Fruit fly (Drosophila melanogaster) whole organism, embryonic: ENCODE data around the gene Cdc16.

Experiments
- Ada2b ChIP-seq: fragments of 200-800 bp; sonication (Bioruptor generic); IDR thresholded peaks from 2 replicates; pipeline ENCODE4 v1.3.6; 2022; ENCODE audit warnings: missing biosample characterization, missing genetic modification characterization
- BtbVII ChIP-seq: fragments of 200-800 bp; sonication (Bioruptor generic); optimal IDR thresholded peaks from 3 replicates; lab custom pipeline; 2017; ENCODE audit warnings: missing biosample characterization, mild to moderate bottlenecking, missing genetic modification characterization
- Bteb2 ChIP-seq: fragments of 200-800 bp; sonication (Bioruptor generic); optimal IDR thresholded peaks from 2 replicates; lab custom pipeline; 2016; ENCODE audit warnings: missing biosample characterization, missing genetic modification characterization
- C15 ChIP-seq: fragments of 200-800 bp; sonication (Bioruptor generic); IDR thresholded peaks from 3 replicates; pipeline ENCODE4 v1.3.6; 2022; ENCODE audit warnings: missing biosample characterization, missing genetic modification characterization
- CG10654 ChIP-seq: fragments of 200-800 bp; sonication (Bioruptor generic); optimal IDR thresholded peaks from 2 replicates; lab custom pipeline; 2016; ENCODE audit warnings: missing biosample characterization, missing genetic modification characterization
- CG12071 ChIP-seq: fragments of 200-800 bp; sonication (Bioruptor generic); optimal IDR thresholded peaks from 3 replicates; lab custom pipeline; 2018; ENCODE audit warnings: missing biosample characterization, mild to moderate bottlenecking, missing genetic modification characterization
- CG12236 ChIP-seq: fragments of 200-800 bp; sonication (Bioruptor generic); optimal IDR thresholded peaks from 2 replicates; lab custom pipeline; 2016; ENCODE audit warnings: missing biosample characterization, missing genetic modification characterization
- CG12391 ChIP-seq: fragments of 200-800 bp; sonication (Bioruptor generic); optimal IDR thresholded peaks from 3 replicates; lab custom pipeline; 2018; ENCODE audit warnings: missing biosample characterization, mild to moderate bottlenecking, missing genetic modification characterization, moderate library complexity
- CG13424 ChIP-seq: fragments of 200-800 bp; sonication (Bioruptor generic); optimal IDR thresholded peaks from 2 replicates; lab custom pipeline; 2019; ENCODE audit warnings: missing biosample characterization, mild to moderate bottlenecking, missing genetic modification characterization, moderate library complexity
- CG14014 ChIP-seq: fragments of 200-800 bp; sonication (Bioruptor generic); IDR thresholded peaks from 2 replicates; pipeline ENCODE4 v1.3.6; 2022; ENCODE audit warnings: missing biosample characterization, missing genetic modification characterization
- CG14667 ChIP-seq: fragments of 200-800 bp; sonication (Bioruptor generic); IDR thresholded peaks from 2 replicates; pipeline ENCODE4 v1.3.6; 2022; ENCODE audit warnings: missing biosample characterization, missing genetic modification characterization
- CG17385 ChIP-seq: fragments of 200-800 bp; sonication (Bioruptor generic); optimal IDR thresholded peaks from 3 replicates; lab custom pipeline; 2018; ENCODE audit warnings: missing biosample characterization, mild to moderate bottlenecking, missing genetic modification characterization
- CG2678 ChIP-seq: fragments of 200-800 bp; sonication (Bioruptor generic); optimal IDR thresholded peaks from 3 replicates; lab custom pipeline; 2019; ENCODE audit warnings: missing biosample characterization, mild to moderate bottlenecking, missing genetic modification characterization, moderate library complexity
- CG3065 ChIP-seq: fragments of 200-800 bp; sonication (Bioruptor generic); optimal IDR thresholded peaks from 2 replicates; lab custom pipeline; 2016; ENCODE audit warnings: missing biosample characterization, missing genetic modification characterization
- CG32772 ChIP-seq: fragments of 200-800 bp; sonication (Bioruptor generic); IDR thresholded peaks from 2 replicates; pipeline ENCODE4 v1.3.6; 2022; ENCODE audit warnings: missing biosample characterization, missing genetic modification characterization
- CG3281 ChIP-seq: fragments of 200-800 bp; sonication (Bioruptor generic); optimal IDR thresholded peaks from 3 replicates; lab custom pipeline; 2017; ENCODE audit warnings: missing biosample characterization, mild to moderate bottlenecking, missing genetic modification characterization
- CG34224 ChIP-seq: fragments of 200-800 bp; sonication (Bioruptor generic); IDR thresholded peaks from 3 replicates; pipeline ENCODE4 v1.3.6; 2022; ENCODE audit warnings: missing biosample characterization, missing genetic modification characterization; ENCODE audit not compliant: partially characterized antibody
- CG5180 ChIP-seq: fragments of 200-800 bp; sonication (Bioruptor generic); optimal IDR thresholded peaks from 3 replicates; lab custom pipeline; 2017; ENCODE audit warnings: missing biosample characterization, missing genetic modification characterization, mild to moderate bottlenecking, moderate library complexity, missing genetic modification reagents
- CG5245 ChIP-seq: fragments of 200-800 bp; sonication (Bioruptor generic); optimal IDR thresholded peaks from 3 replicates; lab custom pipeline; 2016; ENCODE audit warnings: missing biosample characterization, missing genetic modification characterization
- CG7556 ChIP-seq: fragments of 200-800 bp; sonication (Bioruptor generic); optimal IDR thresholded peaks from 2 replicates; lab custom pipeline; 2017; ENCODE audit warnings: missing biosample characterization, mild to moderate bottlenecking, missing genetic modification characterization
- CG7745 ChIP-seq: fragments of 200-800 bp; sonication (Bioruptor generic); optimal IDR thresholded peaks from 2 replicates; lab custom pipeline; 2018; ENCODE audit warnings: missing biosample characterization, mild to moderate bottlenecking, missing genetic modification characterization, moderate library complexity
- CG8281 ChIP-seq: fragments of 200-800 bp; sonication (Bioruptor generic); optimal IDR thresholded peaks from 2 replicates; lab custom pipeline; 2018; ENCODE audit warnings: missing biosample characterization, mild to moderate bottlenecking, missing genetic modification characterization, moderate library complexity
- CG9215 ChIP-seq: fragments of 200-800 bp; sonication (Bioruptor generic); IDR thresholded peaks from 2 replicates; pipeline ENCODE4 v1.3.6; 2022; ENCODE audit warnings: missing biosample characterization, missing genetic modification characterization
- CG9437 ChIP-seq: fragments of 200-800 bp; sonication (Bioruptor generic); optimal IDR thresholded peaks from 2 replicates; lab custom pipeline; 2018; ENCODE audit warnings: missing biosample characterization, mild to moderate bottlenecking, missing genetic modification characterization
- Dbx ChIP-seq: fragments of 200-800 bp; sonication (Bioruptor generic); IDR thresholded peaks from 3 replicates; pipeline ENCODE4 v1.3.6; 2022; ENCODE audit warnings: missing biosample characterization, missing genetic modification characterization
- Dp ChIP-seq: fragments of 200-800 bp; sonication (Bioruptor generic); optimal IDR thresholded peaks from 2 replicates; lab custom pipeline; 2018; ENCODE audit warnings: missing biosample characterization, mild to moderate bottlenecking, missing genetic modification characterization, moderate library complexity
- Elba2 ChIP-seq: fragments of 200-800 bp; sonication (Bioruptor generic); optimal IDR thresholded peaks from 3 replicates; lab custom pipeline; 2016; ENCODE audit warnings: missing biosample characterization, missing genetic modification characterization
- H15 ChIP-seq: fragments of 200-800 bp; sonication (Bioruptor generic); IDR thresholded peaks from 3 replicates; pipeline ENCODE4 v1.3.6; 2022; ENCODE audit warnings: missing biosample characterization, missing genetic modification characterization
- Lim3 ChIP-seq: fragments of 200-800 bp; sonication (Bioruptor generic); IDR thresholded peaks from 2 replicates; pipeline ENCODE4 v1.3.6; 2022; ENCODE audit warnings: missing biosample characterization, missing genetic modification characterization
- Mrtf ChIP-seq: fragments of 200-800 bp; sonication (Bioruptor generic); IDR thresholded peaks from 3 replicates; pipeline ENCODE4 v1.3.6; 2022; ENCODE audit warnings: missing biosample characterization, missing genetic modification characterization
- Taf1 ChIP-seq: fragments of 200-800 bp; sonication (Bioruptor generic); IDR thresholded peaks from 2 replicates; pipeline ENCODE4 v1.3.6; 2022; ENCODE audit warnings: missing biosample characterization, missing genetic modification characterization
- Tbp ChIP-seq: fragments of >200 bp; optimal IDR thresholded peaks from 2 replicates; lab custom pipeline; 2018; ENCODE audit warnings: missing biosample characterization, missing genetic modification characterization
- Xrp1 ChIP-seq: fragments of 200-800 bp; sonication (Bioruptor generic); IDR thresholded peaks from 2 replicates; pipeline ENCODE4 v1.3.6; 2022; ENCODE audit warnings: missing biosample characterization, missing genetic modification characterization
- ap ChIP-seq: fragments of 200-800 bp; sonication (Bioruptor generic); IDR thresholded peaks from 2 replicates; pipeline ENCODE4 v1.3.6; 2022; ENCODE audit warnings: missing biosample characterization, missing genetic modification characterization
- bab2 ChIP-seq: fragments of 200-800 bp; sonication (Bioruptor generic); optimal IDR thresholded peaks from 2 replicates; lab custom pipeline; 2016; ENCODE audit warnings: missing biosample characterization, missing genetic modification characterization
- br ChIP-seq: fragments of >200 bp; optimal IDR thresholded peaks from 2 replicates; lab custom pipeline; 2017
- crp ChIP-seq, 2 experiments: fragments of 200-800 bp; sonication (Bioruptor generic); optimal IDR thresholded peaks; 2 replicates in 1 of 2; 3 replicates in 1 of 2; lab custom pipeline; 2017; ENCODE audit warnings: missing biosample characterization in 2 of 2, missing genetic modification characterization in 2 of 2, mild to moderate bottlenecking in 1 of 2, moderate library complexity in 1 of 2
- esg ChIP-seq: fragments of 200-800 bp; sonication (Bioruptor generic); conservative IDR thresholded peaks from 2 replicates; pipeline ENCODE4 v1.3.6; 2022; ENCODE audit warnings: missing biosample characterization, missing genetic modification characterization
- exex ChIP-seq: fragments of 200-800 bp; sonication (Bioruptor generic); optimal IDR thresholded peaks from 4 replicates; lab custom pipeline; 2018; ENCODE audit warnings: missing biosample characterization, mild to moderate bottlenecking, missing genetic modification characterization, moderate library complexity
- gem ChIP-seq: fragments of 200-800 bp; sonication (Bioruptor generic); optimal IDR thresholded peaks from 2 replicates; lab custom pipeline; 2019; ENCODE audit warnings: missing biosample characterization, mild to moderate bottlenecking, missing genetic modification characterization, moderate library complexity
- lilli ChIP-seq: fragments of 200-800 bp; sonication (Bioruptor generic); optimal IDR thresholded peaks from 3 replicates; lab custom pipeline; 2016; ENCODE audit warnings: missing biosample characterization, missing genetic modification characterization
- mam ChIP-seq: fragments of 200-800 bp; sonication (Bioruptor generic); optimal IDR thresholded peaks from 3 replicates; lab custom pipeline; 2016; ENCODE audit warnings: missing biosample characterization, missing genetic modification characterization
- org-1 ChIP-seq: fragments of 200-800 bp; sonication (Bioruptor generic); optimal IDR thresholded peaks from 2 replicates; lab custom pipeline; 2017; ENCODE audit warnings: missing biosample characterization, missing genetic modification characterization
- pum ChIP-seq: fragments of 200-800 bp; sonication (Bioruptor generic); optimal IDR thresholded peaks from 2 replicates; lab custom pipeline; 2016; ENCODE audit warnings: missing biosample characterization, missing genetic modification characterization
- rib ChIP-seq: fragments of 200-800 bp; sonication (Bioruptor generic); IDR thresholded peaks from 2 replicates; pipeline ENCODE4 v1.3.6; 2022; ENCODE audit warnings: missing biosample characterization, missing genetic modification characterization
- scrt ChIP-seq: fragments of 200-800 bp; sonication (Bioruptor generic); optimal IDR thresholded peaks from 2 replicates; lab custom pipeline; 2018; ENCODE audit warnings: missing biosample characterization, mild to moderate bottlenecking, missing genetic modification characterization, moderate library complexity
- stc ChIP-seq: fragments of 200-800 bp; sonication (Bioruptor generic); IDR thresholded peaks from 2 replicates; pipeline ENCODE4 v1.3.6; 2022; ENCODE audit warnings: missing biosample characterization, missing genetic modification characterization
- tup ChIP-seq: fragments of 200-800 bp; sonication (Bioruptor generic); optimal IDR thresholded peaks from 2 replicates; lab custom pipeline; 2016; ENCODE audit warnings: missing biosample characterization, mild to moderate bottlenecking, missing genetic modification characterization, moderate library complexity
- unc-4 ChIP-seq: fragments of 200-800 bp; sonication (Bioruptor generic); IDR thresholded peaks from 2 replicates; pipeline ENCODE4 v1.3.6; 2022; ENCODE audit warnings: missing biosample characterization, missing genetic modification characterization; ENCODE audit not compliant: partially characterized antibody
- zen ChIP-seq: fragments of 200-800 bp; sonication (Bioruptor generic); optimal IDR thresholded peaks from 3 replicates; lab custom pipeline; 2018; ENCODE audit warnings: missing biosample characterization, mild to moderate bottlenecking, missing genetic modification characterization, moderate library complexity
- zfh1 ChIP-seq: fragments of 200-800 bp; sonication (Bioruptor generic); IDR thresholded peaks from 3 replicates; pipeline ENCODE4 v1.3.6; 2022; ENCODE audit warnings: missing biosample characterization, missing genetic modification characterization

The Cdc16 gene

dm6 chr3R:23257986-23258427, 23.0 kb upstream of the Cdc16 start, which contains the start of the genes wda and Pex11c (continued):
- TF ChIP-seq zen (tag; lab: Kevin White, UChicago) (peak; percentile 80), org-1 (GFP tag; lab: Kevin White, UChicago) (peak; percentile 55), CG3065 (GFP tag; lab: Kevin White, UChicago) (peak; percentile 60), unc-4 (GFP tag; lab: Robert Waterston, UW) (peak; percentile 68; the same call in 1 of the 2 replicates), pum (GFP tag; lab: Kevin White, UChicago) (peak; percentile 45), ap (GFP tag; lab: Robert Waterston, UW) (peak; percentile 73; the same call in 1 of the 2 replicates), CG7745 (tag; lab: Kevin White, UChicago) (peak; percentile 2), CG32772 (no peak; the same call in 1 of the 2 replicates), bab2 (GFP tag; lab: Kevin White, UChicago) (no peak), CG2678 (tag; lab: Kevin White, UChicago) (peak; percentile 92), mam (GFP tag; lab: Kevin White, UChicago) (no peak), lilli (peak; percentile 77), CG5180 (no peak), CG8281 (tag; lab: Kevin White, UChicago) (peak; percentile 73), scrt (GFP tag; lab: Kevin White, UChicago) (peak; percentile 61), H15 (peak; percentile 87), CG13424 (tag; lab: Kevin White, UChicago) (peak; percentile 93), br (lab: Kevin White, UChicago) (no peak), Dp (peak; percentile 34), CG7556 (GFP tag; lab: Kevin White, UChicago) (peak; percentile 92), Ada2b (GFP tag; lab: Robert Waterston, UW) (no peak; the same call in none of the 2 replicates), BtbVII (peak; percentile 17), Elba2 (GFP tag; lab: Kevin White, UChicago) (peak; percentile 16), rib (GFP tag; lab: Robert Waterston, UW) (no peak), crp (GFP tag; optimal IDR thresholded peaks at IDR 0.05; lab: Kevin White, UChicago) (peak; percentile 88 to 95), CG12391 (peak; percentile 98), Xrp1 (GFP tag; lab: Robert Waterston, UW) (peak; percentile 95), CG10654 (GFP tag; lab: Kevin White, UChicago) (peak; percentile 69), Mrtf (no peak; the same call in 2 of the 3 replicates), CG34224 (peak; percentile 60), CG3281 (GFP tag; lab: Kevin White, UChicago) (peak; percentile 61), CG9437 (GFP tag; lab: Kevin White, UChicago) (peak; percentile 79), Dbx (peak; percentile 85; the same call in 2 of the 3 replicates), CG5245 (GFP tag; lab: Kevin White, UChicago) (peak; percentile 43), Tbp (no peak), exex (tag; lab: Kevin White, UChicago) (peak; percentile 62), tup (GFP tag; lab: Kevin White, UChicago) (peak; percentile 72), Lim3 (GFP tag; lab: Robert Waterston, UW) (peak; percentile 67), stc (GFP tag; lab: Robert Waterston, UW) (peak; percentile 83), CG14667 (peak; percentile 88), Bteb2 (GFP tag; lab: Kevin White, UChicago) (peak; percentile 6), gem (tag; lab: Kevin White, UChicago) (peak; percentile 98), zfh1 (GFP tag; lab: Robert Waterston, UW) (peak; percentile 88), CG17385 (peak; percentile 81), C15 (0 out of 3 replicates have a peak, but pooled peaks have one; percentile 8), esg (GFP tag; lab: Robert Waterston, UW) (peak; percentile 87), CG14014 (GFP tag; lab: Robert Waterston, UW) (peak; percentile 82), CG12071 (GFP tag; lab: Kevin White, UChicago) (no peak), CG12236 (GFP tag; lab: Kevin White, UChicago) (no peak), Taf1 (GFP tag; lab: Robert Waterston, UW) (peak; percentile 46), CG9215 (no peak; the same call in 1 of the 2 replicates)
